Worm (Caenorhabditis elegans) whole organism, early embryonic: ENCODE data around the gene folr-1.

Experiments used
- B0310.2 ChIP-seq: sonication (generic microtip); optimal IDR thresholded peaks from 2 replicates; lab custom pipeline; 2016; ENCODE audit warnings: mild to moderate bottlenecking, missing genetic modification characterization, missing compliant biosample characterization
- F13C5.2 ChIP-seq: sonication (generic microtip); optimal IDR thresholded peaks from 2 replicates; lab custom pipeline; 2017; ENCODE audit warnings: mild to moderate bottlenecking, missing genetic modification characterization, inconsistent platforms, missing compliant biosample characterization
- ama-1 ChIP-seq: fragments of 150-350 bp; optimal IDR thresholded peaks from 2 replicates; lab custom pipeline; 2014
- ceh-36 ChIP-seq: sonication (generic microtip); optimal IDR thresholded peaks from 2 replicates; lab custom pipeline; 2016; ENCODE audit warnings: missing genetic modification characterization, inconsistent platforms, missing compliant biosample characterization
- scrt-1 ChIP-seq: fragments of 200-800 bp; sonication (Bioruptor generic); IDR thresholded peaks from 2 replicates; pipeline ENCODE4 v1.3.6; 2022; ENCODE audit warnings: missing genetic modification characterization, missing compliant biosample characterization
- tbx-11 ChIP-seq: fragments of 200-800 bp; sonication (Bioruptor generic); IDR thresholded peaks from 2 replicates; pipeline ENCODE4 v1.3.6; 2022; ENCODE audit warnings: missing genetic modification characterization, missing compliant biosample characterization
- tbx-37 ChIP-seq: fragments of 200-800 bp; sonication (Bioruptor generic); conservative IDR thresholded peaks from 2 replicates; pipeline ENCODE4 v1.3.6; 2022; ENCODE audit warnings: missing genetic modification reagents, missing genetic modification characterization, missing compliant biosample characterization
- tra-4 ChIP-seq: sonication (generic microtip); optimal IDR thresholded peaks from 2 replicates; lab custom pipeline; 2017; ENCODE audit warnings: missing genetic modification characterization, missing compliant biosample characterization

ce11 chrX:9954483-9955041, 35.5 kb downstream of the folr-1 start, which contains the start of gene cysl-1:
- TF ChIP-seq ama-1 (no peak), F13C5.2 (tag; lab: Kevin White, UChicago) (no peak), ceh-36 (tag; lab: Kevin White, UChicago) (no peak), B0310.2 (tag; lab: Kevin White, UChicago) (no peak), scrt-1 (GFP tag; lab: Robert Waterston, UW) (no peak), tbx-11 (GFP tag; lab: Robert Waterston, UW) (no peak), tra-4 (tag; lab: Kevin White, UChicago) (no peak), tbx-37 (no peak)
